Worm (Caenorhabditis elegans): Measurements from ENCODE around the gene Y45F3A.8.

Y45F3A.8 gene

ce11 chrIII:10605049-10605448, 12.4 kb upstream of the Y45F3A.8 start, which contains the start of gene rabx-5:
Gene rabx-5 (plus strand): TSS chrIII:10605349.
- TF ChIP-seq mxl-3 (GFP tag; optimal IDR thresholded peaks at IDR 0.05) (no peak), ztf-11 (tag; optimal IDR thresholded peaks at IDR 0.05) (no peak), daf-12 (tag; optimal IDR thresholded peaks at IDR 0.05) (no peak), ctbp-1 (GFP tag; IDR thresholded peaks at IDR 0.05) (no peak), nhr-237 (tag; optimal IDR thresholded peaks at IDR 0.05) (no peak), ceh-82 (tag; optimal IDR thresholded peaks at IDR 0.05) (no peak), F44E2.7 (GFP tag; IDR thresholded peaks at IDR 0.05) (no peak), ceh-44 (GFP tag; IDR thresholded peaks at IDR 0.05) (no peak), unc-130 (GFP tag; optimal IDR thresholded peaks at IDR 0.05) (no peak), dve-1 (tag; optimal IDR thresholded peaks at IDR 0.05; ENCODE audit: insufficient read depth) (no peak), lsy-2 (tag; optimal IDR thresholded peaks at IDR 0.05) (no peak), aly-2 (tag; optimal IDR thresholded peaks at IDR 0.05) (no peak)

- TF ChIP-seq nhr-10 (tag; optimal IDR thresholded peaks at IDR 0.05) = no peak
- TF ChIP-seq aha-1 (tag) = peak; percentile 46
- TF ChIP-seq ctbp-1 (GFP tag; IDR thresholded peaks at IDR 0.05) = 0 out of 2 replicates have a peak, but pooled peaks have one; percentile 35
- TF ChIP-seq lsy-2 (tag; optimal IDR thresholded peaks at IDR 0.05) = peak in 1 of 2 experiments; percentile 19
- no peak for TF ChIP-seq lir-3 (tag; optimal IDR thresholded peaks at IDR 0.05)
- TF ChIP-seq unc-62 (GFP tag; optimal IDR thresholded peaks at IDR 0.05 in 1 of 2) = peak in 1 of 2 experiments; percentile 28
- no peak for TF ChIP-seq unc-62 (tag; optimal IDR thresholded peaks at IDR 0.05)
- peak; percentile 7 for TF ChIP-seq nhr-11 (tag; optimal IDR thresholded peaks at IDR 0.05)
- no peak for TF ChIP-seq lin-29 (GFP tag; IDR thresholded peaks at IDR 0.05)
- no peak for TF ChIP-seq spr-3 (GFP tag; optimal IDR thresholded peaks at IDR 0.05)
- TF ChIP-seq Y105C5A.15 (GFP tag; IDR thresholded peaks at IDR 0.05) = no peak
- TF ChIP-seq nhr-76 (tag; optimal IDR thresholded peaks at IDR 0.05) = no peak
- TF ChIP-seq F37D6.2 (tag; optimal IDR thresholded peaks at IDR 0.05) = no peak
- TF ChIP-seq hlh-30 (tag; optimal IDR thresholded peaks at IDR 0.05; ENCODE audit: insufficient read depth) = peak; percentile 44
Measured at ce11 chrIII:10604325-10604724, 11.7 kb upstream of the Y45F3A.8 start.

- TF ChIP-seq F37D6.2 (tag; optimal IDR thresholded peaks at IDR 0.05) (no peak), ceh-28 (tag; optimal IDR thresholded peaks at IDR 0.05) (peak; percentile 75)
Measured at ce11 chrIII:10603248-10603647, 10.6 kb upstream of the Y45F3A.8 start, which contains the start of gene Y39A1A.2. Gene Y39A1A.2 (minus strand): TSS chrIII:10603566.

ce11 chrIII:10600894-10601293, 8.3 kb upstream of the Y45F3A.8 start:
- TF ChIP-seq nhr-11 (tag; optimal IDR thresholded peaks at IDR 0.05) (peak; percentile 14), hlh-11 (tag; optimal IDR thresholded peaks at IDR 0.05) (no peak), fos-1 (tag; optimal IDR thresholded peaks at IDR 0.05) (no peak), zip-11 (GFP tag; IDR thresholded peaks at IDR 0.05) (no peak)

ce11 chrIII:10600138-10600626, 7.6 kb upstream of the Y45F3A.8 start, which contains the start of gene epg-6:
Gene epg-6 (minus strand): TSS chrIII:10600188.
- peak in 1 of 2 experiments; percentile 28 for TF ChIP-seq lsy-2 (tag; optimal IDR thresholded peaks at IDR 0.05)
- TF ChIP-seq unc-62 (GFP tag; optimal IDR thresholded peaks at IDR 0.05 in 1 of 2) = no peak
- TF ChIP-seq unc-62 (tag; optimal IDR thresholded peaks at IDR 0.05) = no peak
- TF ChIP-seq daf-12 (tag; optimal IDR thresholded peaks at IDR 0.05) = no peak
- no peak for TF ChIP-seq dmd-8 (GFP tag; IDR thresholded peaks at IDR 0.05)
- TF ChIP-seq dmd-9 (GFP tag; IDR thresholded peaks at IDR 0.05) = no peak
- peak; percentile 67 for TF ChIP-seq F49E8.2 (tag; optimal IDR thresholded peaks at IDR 0.05; ENCODE audit: borderline replicate concordance)
- peak; percentile 68 for TF ChIP-seq unc-130 (GFP tag; optimal IDR thresholded peaks at IDR 0.05)
- TF ChIP-seq lin-29 (GFP tag; IDR thresholded peaks at IDR 0.05) = no peak

- TF ChIP-seq madf-5 (GFP tag; IDR thresholded peaks at IDR 0.05) = no peak
- TF ChIP-seq F49E8.2 (tag; optimal IDR thresholded peaks at IDR 0.05; ENCODE audit: borderline replicate concordance) = no peak
- TF ChIP-seq ceh-62 (tag; optimal IDR thresholded peaks at IDR 0.05) = no peak
- TF ChIP-seq ceh-32 (tag; optimal IDR thresholded peaks at IDR 0.05; ENCODE audit: poor library complexity) = no peak
- TF ChIP-seq mes-2 (tag; optimal IDR thresholded peaks at IDR 0.05; ENCODE audit: poor library complexity, severe bottlenecking) = peak; percentile 78
- peak; percentile 80 for TF ChIP-seq dve-1 (tag; optimal IDR thresholded peaks at IDR 0.05; ENCODE audit: insufficient read depth)
- peak; percentile 55; the same call in 1 of the 2 replicates for TF ChIP-seq T26A8.4 (GFP tag; IDR thresholded peaks at IDR 0.05)
- TF ChIP-seq zag-1 (tag; optimal IDR thresholded peaks at IDR 0.05) = no peak
- TF ChIP-seq Y75B8A.6 (GFP tag; IDR thresholded peaks at IDR 0.05) = no peak
- TF ChIP-seq ztf-7 (tag; optimal IDR thresholded peaks at IDR 0.05) = peak; percentile 13
- TF ChIP-seq nhr-111 (GFP tag; optimal IDR thresholded peaks at IDR 0.05) = no peak
- no peak for TF ChIP-seq ces-1 (GFP tag; optimal IDR thresholded peaks at IDR 0.05)
- no peak for TF ChIP-seq vab-7 (GFP tag; IDR thresholded peaks at IDR 0.05)
- peak in 1 of 2 experiments; percentile 78 for TF ChIP-seq unc-62 (GFP tag; optimal IDR thresholded peaks at IDR 0.05 in 1 of 2)
- TF ChIP-seq unc-62 (tag; optimal IDR thresholded peaks at IDR 0.05) = no peak
- no peak for TF ChIP-seq ceh-28 (tag; optimal IDR thresholded peaks at IDR 0.05)
Measured at ce11 chrIII:10599699-10600098, 7.1 kb upstream of the Y45F3A.8 start.
